Fruit fly (Drosophila melanogaster): ENCODE data around the gene CG13004.

CG13004 gene

dm6 chrX:16821216-16821615, 14.1 kb downstream of the CG13004 start (continued):
- TF ChIP-seq klu (GFP tag; IDR thresholded peaks at IDR 0.05) (no peak), ind (GFP tag; optimal IDR thresholded peaks at IDR 0.05) (no peak), chm (GFP tag; IDR thresholded peaks at IDR 0.05) (no peak), crc (GFP tag; optimal IDR thresholded peaks at IDR 0.05) (no peak), CG16813 (GFP tag; IDR thresholded peaks at IDR 0.05; ENCODE audit: partially characterized antibody) (no peak), CG9876 (GFP tag; optimal IDR thresholded peaks at IDR 0.05) (no peak), ato (GFP tag; IDR thresholded peaks at IDR 0.05; ENCODE audit: partially characterized antibody) (no peak), Dref (GFP tag; IDR thresholded peaks at IDR 0.05) (no peak), CG7786 (GFP tag; optimal IDR thresholded peaks at IDR 0.05) (no peak), CG3065 (GFP tag; optimal IDR thresholded peaks at IDR 0.05) (no peak), Side (GFP tag; optimal IDR thresholded peaks at IDR 0.05) (no peak), CG13624 (GFP tag; optimal IDR thresholded peaks at IDR 0.05) (no peak), so (GFP tag; IDR thresholded peaks at IDR 0.05) (no peak), kni (GFP tag; optimal IDR thresholded peaks at IDR 0.05) (no peak), NC2α (GFP tag; optimal IDR thresholded peaks at IDR 0.05) (no peak), ssp (GFP tag; IDR thresholded peaks at IDR 0.05) (no peak), CG9215 (GFP tag; IDR thresholded peaks at IDR 0.05) (no peak), Fer1 (GFP tag; optimal IDR thresholded peaks at IDR 0.05) (no peak), BEAF-32 (GFP tag; optimal IDR thresholded peaks at IDR 0.05) (no peak), Poxn (GFP tag; IDR thresholded peaks at IDR 0.05) (no peak), phol (tag; optimal IDR thresholded peaks at IDR 0.05) (peak; percentile 44), kay (GFP tag; optimal IDR thresholded peaks at IDR 0.05) (no peak), CG9609 (GFP tag; optimal IDR thresholded peaks at IDR 0.05) (no peak), CG8388 (GFP tag; optimal IDR thresholded peaks at IDR 0.05) (no peak)

dm6 chrX:16820665-16821064, 14.7 kb downstream of the CG13004 start:
- TF ChIP-seq jigr1 (GFP tag; IDR thresholded peaks at IDR 0.05) (no peak), zfh2 (GFP tag; optimal IDR thresholded peaks at IDR 0.05) (no peak), CG33557 (GFP tag; optimal IDR thresholded peaks at IDR 0.05) (no peak), CTCF (GFP tag; optimal IDR thresholded peaks at IDR 0.05) (peak; percentile 72), CG10979 (tag; optimal IDR thresholded peaks at IDR 0.05) (peak; percentile 73)

dm6 chrX:16818186-16818585, 17.1 kb downstream of the CG13004 start:
- TF ChIP-seq nerfin-1 (tag; optimal IDR thresholded peaks at IDR 0.05) (no peak), danr (GFP tag; IDR thresholded peaks at IDR 0.05) (no peak), da (GFP tag; optimal IDR thresholded peaks at IDR 0.05) (no peak), tx (GFP tag; optimal IDR thresholded peaks at IDR 0.05) (no peak), tll (GFP tag; optimal IDR thresholded peaks at IDR 0.05) (no peak)

dm6 chrX:16816500-16816899, 18.8 kb downstream of the CG13004 start:
- TF ChIP-seq CG11504 (tag; optimal IDR thresholded peaks at IDR 0.05) (peak; percentile 21), schlank (tag; optimal IDR thresholded peaks at IDR 0.05) (no peak), CG2678 (tag; optimal IDR thresholded peaks at IDR 0.05) (peak; percentile 11), crc (GFP tag; optimal IDR thresholded peaks at IDR 0.05) (no peak), Adf1 (GFP tag; IDR thresholded peaks at IDR 0.05) (peak; percentile 83), tup (GFP tag; optimal IDR thresholded peaks at IDR 0.05) (no peak), salm (tag; optimal IDR thresholded peaks at IDR 0.05) (no peak), tgo (GFP tag; IDR thresholded peaks at IDR 0.05) (no peak), row (GFP tag; IDR thresholded peaks at IDR 0.05) (peak; percentile 56), CG1832 (GFP tag; optimal IDR thresholded peaks at IDR 0.05) (no peak), slbo (GFP tag; IDR thresholded peaks at IDR 0.05) (no peak), CG17359 (tag; optimal IDR thresholded peaks at IDR 0.05) (no peak), az2 (GFP tag; optimal IDR thresholded peaks at IDR 0.05) (no peak), sr (GFP tag; IDR thresholded peaks at IDR 0.05) (no peak), CG9727 (GFP tag; optimal IDR thresholded peaks at IDR 0.05) (peak; percentile 0), CG11456 (GFP tag; IDR thresholded peaks at IDR 0.05) (no peak), shn (GFP tag; optimal IDR thresholded peaks at IDR 0.05) (no peak), Oaz (GFP tag; IDR thresholded peaks at IDR 0.05) (no peak)

Measured in whole organism, embryonic.